Worm (Caenorhabditis elegans): ENCODE data around the gene T02B11.3.
"Not testable (repeated sequence)": the region's sequence is repeated elsewhere in the genome, so short reads cannot be mapped to it uniquely, and the experiment has no call there.

T02B11.3 gene

DNA sequence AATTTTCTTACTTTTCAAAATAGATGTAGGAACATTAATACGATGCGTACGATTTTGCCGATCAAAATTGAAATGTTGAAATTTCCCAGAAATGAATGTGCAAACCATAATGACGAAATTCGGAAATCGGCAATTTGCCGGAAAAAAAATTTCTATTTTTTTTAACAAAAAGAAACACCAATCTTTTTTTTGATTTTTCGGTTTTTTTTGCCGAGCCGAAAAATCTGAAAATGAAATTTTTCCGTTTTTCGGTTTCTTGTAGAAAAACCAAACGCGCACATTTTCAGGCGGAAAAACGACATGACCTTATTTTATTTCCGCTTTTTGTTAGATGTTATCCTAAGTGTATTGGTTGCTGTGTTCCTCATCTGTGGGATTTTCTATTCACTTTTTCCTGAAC is 19.1 kb downstream of the T02B11.3 start, which contains the start of gene srbc-13:
Gene srbc-13, plus strand, starts transcription at position 301 of the 400 bp plus-strand sequence.
- TF ChIP-seq nhr-23 (tag; optimal IDR thresholded peaks at IDR 0.05): no peak
- no peak for TF ChIP-seq ama-1 (optimal IDR thresholded peaks at IDR 0.05)

DNA sequence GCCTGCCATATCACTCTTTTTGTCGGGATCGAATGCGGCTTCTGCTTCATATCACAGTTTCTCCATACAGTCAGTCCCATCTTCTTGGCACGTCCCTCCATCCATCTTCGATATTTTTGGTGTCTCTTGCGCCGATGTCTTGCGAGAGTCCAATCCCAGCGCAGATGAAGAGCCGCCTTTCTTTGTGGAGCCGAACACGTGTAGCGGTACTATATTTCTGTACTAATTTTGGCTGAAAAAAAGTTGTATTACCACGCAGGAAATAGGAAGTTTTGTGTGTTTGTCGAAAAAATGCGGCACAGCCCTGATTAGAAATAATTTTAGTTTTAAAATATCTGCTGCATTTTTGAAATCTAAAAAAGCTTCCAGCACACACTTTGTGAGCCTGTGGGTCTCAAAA is 23.5 kb downstream of the T02B11.3 start, which contains the start of gene K09C6.8:
Gene K09C6.8, minus strand, starts transcription at position 101 of the 400 bp plus-strand sequence.
- not testable (repeated sequence) for TF ChIP-seq nfya-1 (tag; optimal IDR thresholded peaks at IDR 0.05; ENCODE audit: insufficient read depth); ceh-28 (tag; optimal IDR thresholded peaks at IDR 0.05); nhr-237 (tag; optimal IDR thresholded peaks at IDR 0.05)

DNA sequence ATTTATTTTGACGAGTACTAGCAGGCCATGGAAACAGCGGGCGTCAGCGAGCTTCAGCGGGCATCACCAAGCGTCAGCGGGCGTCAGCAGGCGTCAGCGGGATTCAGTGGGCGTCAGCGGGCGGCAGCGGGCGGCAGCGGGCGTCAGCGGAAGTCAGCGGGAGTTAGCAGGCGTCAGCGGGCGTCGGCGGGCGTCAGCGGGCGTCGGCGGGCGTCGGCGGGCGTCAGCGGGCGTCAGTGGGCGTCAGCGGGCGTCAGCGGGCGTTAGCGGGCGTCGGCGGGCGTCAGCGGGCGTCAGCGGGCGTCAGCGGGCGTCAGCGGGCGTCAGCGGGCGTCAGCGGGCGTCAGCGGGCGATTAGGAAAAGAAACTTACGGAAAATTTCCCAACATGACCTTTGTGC is 24.0 kb downstream of the T02B11.3 start:
- TF ChIP-seq ztf-4 (tag; optimal IDR thresholded peaks at IDR 0.05): no peak
- no peak for TF ChIP-seq lin-15B (tag; optimal IDR thresholded peaks at IDR 0.05)
- TF ChIP-seq nhr-25 (tag; optimal IDR thresholded peaks at IDR 0.05): no peak
- no peak for TF ChIP-seq mdl-1 (tag; optimal IDR thresholded peaks at IDR 0.05)
- no peak for TF ChIP-seq ceh-9 (tag; optimal IDR thresholded peaks at IDR 0.05)
- no peak for TF ChIP-seq fos-1 (tag; optimal IDR thresholded peaks at IDR 0.05)
- no peak for TF ChIP-seq egl-27 (tag; optimal IDR thresholded peaks at IDR 0.05)
- no peak for TF ChIP-seq elt-2 (tag; optimal IDR thresholded peaks at IDR 0.05)
- TF ChIP-seq ceh-16 (tag; optimal IDR thresholded peaks at IDR 0.05): no peak
- no peak for TF ChIP-seq fkh-2 (tag; optimal IDR thresholded peaks at IDR 0.05)
- TF ChIP-seq hmg-11 (tag; optimal IDR thresholded peaks at IDR 0.05): no peak

DNA sequence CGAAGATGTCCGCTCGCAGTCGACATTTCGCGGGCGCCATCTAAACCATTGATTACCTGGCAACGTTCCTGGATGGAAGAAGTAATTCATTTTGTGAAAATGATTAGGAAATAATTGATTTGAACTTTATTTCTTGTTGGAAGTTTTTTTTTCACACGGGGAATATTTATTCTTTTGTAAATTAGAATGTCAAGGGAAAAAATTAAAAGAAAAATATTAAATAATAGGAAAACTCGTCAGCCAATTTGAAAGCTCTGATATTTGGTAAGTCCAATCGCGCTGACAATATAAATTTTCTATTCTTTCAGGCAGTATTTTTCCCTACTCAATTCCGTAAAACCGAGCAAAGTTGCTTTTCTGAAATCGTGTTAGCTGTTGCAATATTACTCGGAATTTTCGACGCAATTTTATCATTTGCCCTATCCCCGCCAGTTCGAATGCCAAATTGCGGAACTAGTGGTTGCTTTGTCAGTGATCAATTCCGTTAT is 27.6 kb downstream of the T02B11.3 start, which contains the start of the genes K09C6.7 and K09C6.10:
Gene K09C6.7, minus strand, starts transcription at position 101 of the 488 bp plus-strand sequence.
Gene K09C6.10, plus strand, starts transcription at position 438 of the 488 bp plus-strand sequence.
- TF ChIP-seq ztf-4, nhr-25, tbx-2 (tag; optimal IDR thresholded peaks at IDR 0.05): not testable (repeated sequence)

DNA sequence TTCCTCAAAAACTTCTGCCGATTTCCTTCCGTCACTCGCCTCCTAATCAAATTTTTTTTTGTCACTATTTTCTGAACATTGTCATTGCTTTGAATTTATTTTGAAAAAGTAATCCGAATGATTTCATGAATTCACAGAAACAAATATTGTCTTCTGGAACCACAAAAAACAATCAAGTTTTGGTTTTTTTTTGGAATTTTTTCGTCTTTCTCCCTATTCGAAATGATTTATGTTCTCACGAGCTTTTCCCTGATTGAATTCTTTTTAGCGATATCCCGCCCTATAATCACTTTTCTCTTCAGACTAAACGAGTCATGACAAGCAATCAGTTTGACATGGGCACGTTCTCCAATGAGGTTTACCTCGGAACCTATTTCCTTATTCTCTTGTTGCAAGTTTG is 33.3 kb downstream of the T02B11.3 start, which contains the start of gene F41H8.1:
Gene F41H8.1, plus strand, starts transcription at position 301 of the 400 bp plus-strand sequence.
- TF ChIP-seq nfya-1 (tag; optimal IDR thresholded peaks at IDR 0.05; ENCODE audit: insufficient read depth) (no peak), ztf-4 (tag; optimal IDR thresholded peaks at IDR 0.05) (no peak), nhr-67 (tag; optimal IDR thresholded peaks at IDR 0.05) (no peak), nhr-28 (tag; optimal IDR thresholded peaks at IDR 0.05) (no peak), jun-1 (tag; optimal IDR thresholded peaks at IDR 0.05) (no peak), mml-1 (tag; optimal IDR thresholded peaks at IDR 0.05) (no peak), eor-1 (tag; optimal IDR thresholded peaks at IDR 0.05) (no peak), ceh-82 (tag; optimal IDR thresholded peaks at IDR 0.05) (no peak), lsy-12 (tag; optimal IDR thresholded peaks at IDR 0.05) (no peak), unc-39 (tag; optimal IDR thresholded peaks at IDR 0.05) (no peak), ceh-16 (tag; optimal IDR thresholded peaks at IDR 0.05) (no peak), ama-1 (optimal IDR thresholded peaks at IDR 0.05) (no peak), egl-27 (tag; optimal IDR thresholded peaks at IDR 0.05) (no peak), tbx-2 (tag; optimal IDR thresholded peaks at IDR 0.05) (no peak), pqm-1 (tag; optimal IDR thresholded peaks at IDR 0.05) (no peak)

DNA sequence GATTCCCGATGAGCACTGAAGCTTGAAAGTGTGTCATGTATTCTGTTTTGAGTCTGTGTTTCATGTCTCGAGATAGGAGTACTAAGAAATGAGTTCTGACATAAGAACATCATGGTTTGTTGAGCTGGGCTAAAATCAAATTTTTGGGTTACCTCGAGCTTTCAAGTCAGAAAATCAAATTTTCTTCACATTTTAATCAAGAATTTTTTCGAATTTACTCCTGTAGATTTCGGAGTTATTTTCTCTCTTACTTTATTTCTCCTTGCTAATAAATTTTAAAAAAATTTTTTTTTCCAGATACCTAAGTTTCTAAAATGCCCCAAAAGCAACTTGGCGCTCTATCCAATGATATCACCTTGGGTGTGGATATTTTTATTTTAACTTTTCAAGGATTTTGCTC is 40.5 kb downstream of the T02B11.3 start, which contains the start of gene F41H8.2:
Gene F41H8.2, plus strand, starts transcription at position 301 of the 400 bp plus-strand sequence.
- TF ChIP-seq aly-2 (tag; optimal IDR thresholded peaks at IDR 0.05) (no peak), zag-1 (tag; optimal IDR thresholded peaks at IDR 0.05) (no peak), nhr-25 (tag; optimal IDR thresholded peaks at IDR 0.05) (no peak), R02D3.7 (tag; optimal IDR thresholded peaks at IDR 0.05) (no peak), ceh-9 (tag; optimal IDR thresholded peaks at IDR 0.05) (no peak), egl-5 (tag; optimal IDR thresholded peaks at IDR 0.05) (no peak), pha-4 (tag; optimal IDR thresholded peaks at IDR 0.05) (no peak), hmg-11 (tag; optimal IDR thresholded peaks at IDR 0.05) (no peak), nfya-1 (tag; optimal IDR thresholded peaks at IDR 0.05; ENCODE audit: insufficient read depth) (no peak), elt-1 (tag; optimal IDR thresholded peaks at IDR 0.05) (no peak), fos-1 (tag; optimal IDR thresholded peaks at IDR 0.05) (no peak), ceh-28 (tag; optimal IDR thresholded peaks at IDR 0.05) (no peak)
